Worm (Caenorhabditis elegans): Measurements from ENCODE around the gene sru-48.

The sru-48 gene

ce11 chrX:5188977-5189376 is 9.0 kb downstream of the sru-48 start, which contains the start of gene zig-6:
Gene zig-6 (minus strand): TSS chrX:5189077.
- TF ChIP-seq egl-5 (tag; optimal IDR thresholded peaks at IDR 0.05) (peak; percentile 75), ama-1 (optimal IDR thresholded peaks at IDR 0.05) (no peak), pha-4 (tag; optimal IDR thresholded peaks at IDR 0.05) (no peak)

ce11 chrX:5190061-5190460 is 10.1 kb downstream of the sru-48 start:
- TF ChIP-seq unc-62 (GFP tag; optimal IDR thresholded peaks at IDR 0.05) (no peak), snpc-4 (tag; optimal IDR thresholded peaks at IDR 0.05) (no peak), ztf-11 (tag; optimal IDR thresholded peaks at IDR 0.05) (no peak), mml-1 (tag; optimal IDR thresholded peaks at IDR 0.05) (no peak), lin-15B (tag; optimal IDR thresholded peaks at IDR 0.05) (no peak), jun-1 (tag; optimal IDR thresholded peaks at IDR 0.05) (no peak), egl-5 (tag; optimal IDR thresholded peaks at IDR 0.05) (no peak), nhr-23 (tag; optimal IDR thresholded peaks at IDR 0.05) (no peak), lin-39 (tag; optimal IDR thresholded peaks at IDR 0.05) (no peak), unc-39 (tag; optimal IDR thresholded peaks at IDR 0.05) (no peak), elt-3 (tag; optimal IDR thresholded peaks at IDR 0.05) (no peak), egl-27 (tag; optimal IDR thresholded peaks at IDR 0.05) (no peak), elt-2 (tag; optimal IDR thresholded peaks at IDR 0.05) (no peak), aly-2 (tag; optimal IDR thresholded peaks at IDR 0.05) (no peak), mdl-1 (tag; optimal IDR thresholded peaks at IDR 0.05) (no peak), ceh-9 (tag; optimal IDR thresholded peaks at IDR 0.05) (no peak)

DNA sequence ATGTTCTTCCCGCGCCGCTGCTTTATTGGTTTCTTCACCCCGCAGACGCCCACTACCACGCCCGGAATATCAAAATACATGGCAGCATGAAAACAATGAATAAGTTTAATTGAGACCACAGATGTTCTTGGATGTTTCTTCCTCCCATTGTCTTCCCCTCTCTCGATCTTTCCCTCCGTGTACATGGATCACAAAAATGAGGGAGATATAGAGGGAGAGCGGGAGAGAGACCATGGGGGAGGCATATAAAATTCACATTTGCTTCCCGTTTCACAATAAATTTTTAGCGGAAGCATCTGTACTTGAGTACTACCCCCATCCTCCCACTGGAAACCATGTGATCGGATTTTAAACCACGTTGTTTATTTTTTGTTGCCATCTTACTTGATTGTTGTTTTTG is 13.4 kb downstream of the sru-48 start:
- TF ChIP-seq elt-2 (tag; optimal IDR thresholded peaks at IDR 0.05) = no peak
- TF ChIP-seq nhr-76 (tag; optimal IDR thresholded peaks at IDR 0.05) = no peak
- TF ChIP-seq snpc-4 (tag; optimal IDR thresholded peaks at IDR 0.05) = no peak
- TF ChIP-seq nhr-237 (tag; optimal IDR thresholded peaks at IDR 0.05) = no peak
- no peak for TF ChIP-seq lsy-12 (tag; optimal IDR thresholded peaks at IDR 0.05)
- no peak for TF ChIP-seq skn-1 (tag; optimal IDR thresholded peaks at IDR 0.05)
- no peak for TF ChIP-seq ceh-82 (tag; optimal IDR thresholded peaks at IDR 0.05)
- TF ChIP-seq nfya-1 (tag; optimal IDR thresholded peaks at IDR 0.05; ENCODE audit: insufficient read depth) = no peak
- no peak for TF ChIP-seq fkh-10 (GFP tag; optimal IDR thresholded peaks at IDR 0.05)
- no peak for TF ChIP-seq nhr-77 (tag; optimal IDR thresholded peaks at IDR 0.05)
- TF ChIP-seq egl-27 (tag; optimal IDR thresholded peaks at IDR 0.05) = no peak
- TF ChIP-seq sea-2 (GFP tag; optimal IDR thresholded peaks at IDR 0.05) = no peak
- TF ChIP-seq unc-62 (GFP tag; optimal IDR thresholded peaks at IDR 0.05) = no peak
- TF ChIP-seq mdl-1 (tag; optimal IDR thresholded peaks at IDR 0.05) = no peak

DNA sequence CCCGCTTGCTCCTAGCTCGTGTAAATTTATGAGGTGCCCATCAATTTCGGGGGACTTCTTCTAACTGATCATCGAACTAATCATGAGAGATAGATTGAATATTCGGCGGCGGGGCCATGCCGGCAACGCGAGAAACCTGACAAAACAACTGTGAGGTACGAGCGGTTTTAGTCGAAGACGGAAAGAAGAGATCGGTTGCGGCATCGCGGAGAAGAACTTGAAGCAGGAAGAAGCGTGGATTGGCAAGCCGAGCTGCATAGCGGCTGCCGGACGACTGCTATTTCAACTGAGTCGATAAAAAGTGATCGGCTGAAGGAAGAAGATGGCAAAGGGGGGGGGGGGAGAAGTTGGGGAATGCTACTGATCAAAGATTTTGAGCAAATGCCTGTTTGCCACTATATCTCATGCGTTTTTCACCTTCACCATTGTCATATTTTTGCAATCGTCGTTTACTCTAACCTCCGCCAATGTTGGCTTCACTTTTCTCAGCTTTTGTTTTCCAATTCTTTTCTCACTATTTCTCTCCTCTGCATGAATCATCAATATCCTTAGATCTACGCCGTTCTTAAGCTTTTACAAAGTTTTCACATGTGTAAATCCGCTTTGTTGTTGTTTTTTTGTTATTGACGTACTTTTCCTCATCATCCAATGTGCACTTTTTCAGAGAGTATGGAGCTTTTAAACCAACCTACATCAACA is 15.6 kb downstream of the sru-48 start, which contains the start of gene pqn-62:
pqn-62 (plus strand) TSS at position 649 of the 699 bp plus-strand sequence.
- TF ChIP-seq egl-27 (tag; optimal IDR thresholded peaks at IDR 0.05) = no peak
- TF ChIP-seq jun-1 (tag; optimal IDR thresholded peaks at IDR 0.05) = no peak
- no peak for TF ChIP-seq aly-2 (tag; optimal IDR thresholded peaks at IDR 0.05)
- no peak for TF ChIP-seq daf-12 (tag; optimal IDR thresholded peaks at IDR 0.05)
- no peak for TF ChIP-seq tbx-2 (tag; optimal IDR thresholded peaks at IDR 0.05)
- no peak for TF ChIP-seq ztf-11 (tag; optimal IDR thresholded peaks at IDR 0.05)
- TF ChIP-seq nhr-25 (tag; optimal IDR thresholded peaks at IDR 0.05) = no peak

DNA sequence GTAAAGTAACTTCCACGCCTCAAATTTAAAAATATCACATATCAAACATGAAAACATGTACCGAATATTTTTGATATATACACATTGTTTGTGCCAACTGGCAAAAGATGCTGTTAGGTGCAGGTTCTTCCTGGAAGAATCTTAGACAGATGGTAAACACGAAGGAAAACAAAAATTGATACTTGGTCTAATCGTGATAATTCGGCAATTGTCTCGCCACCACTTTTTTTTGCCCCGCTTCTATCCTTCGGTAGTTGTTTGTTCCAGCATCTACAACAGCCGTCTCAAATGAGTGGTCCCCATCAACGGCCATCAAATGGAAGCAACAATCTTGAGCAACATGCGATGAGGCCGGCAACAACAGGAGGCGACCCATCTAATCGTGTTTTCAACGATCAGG is 17.5 kb downstream of the sru-48 start:
- no peak for TF ChIP-seq fkh-10 (GFP tag; optimal IDR thresholded peaks at IDR 0.05)
- no peak for TF ChIP-seq daf-12 (tag; optimal IDR thresholded peaks at IDR 0.05)
- TF ChIP-seq lin-39 (tag; optimal IDR thresholded peaks at IDR 0.05) = no peak
- no peak for TF ChIP-seq elt-3 (tag; optimal IDR thresholded peaks at IDR 0.05)
- no peak for TF ChIP-seq skn-1 (tag; optimal IDR thresholded peaks at IDR 0.05)
- TF ChIP-seq elt-2 (tag; optimal IDR thresholded peaks at IDR 0.05) = no peak

- TF ChIP-seq unc-39 (tag; optimal IDR thresholded peaks at IDR 0.05) (no peak), ceh-82 (tag; optimal IDR thresholded peaks at IDR 0.05) (no peak), mdl-1 (tag; optimal IDR thresholded peaks at IDR 0.05) (no peak), elt-3 (tag; optimal IDR thresholded peaks at IDR 0.05) (no peak), fos-1 (tag; optimal IDR thresholded peaks at IDR 0.05) (no peak), egl-5 (tag; optimal IDR thresholded peaks at IDR 0.05) (no peak), ceh-16 (tag; optimal IDR thresholded peaks at IDR 0.05) (no peak), nhr-43 (tag; optimal IDR thresholded peaks at IDR 0.05; ENCODE audit: poor library complexity, severe bottlenecking) (no peak), ztf-11 (tag; optimal IDR thresholded peaks at IDR 0.05) (no peak), ceh-28 (tag; optimal IDR thresholded peaks at IDR 0.05) (no peak), skn-1 (tag; optimal IDR thresholded peaks at IDR 0.05) (no peak)
Measured at ce11 chrX:5199245-5199644, 19.3 kb downstream of the sru-48 start.
